Fruit fly (Drosophila melanogaster) whole organism, pupa: ENCODE measurements around the gene CG4098.
A peak's percentile ranks its signal among the peaks of the same experiment; 100 is the strongest.

Experiments
- CG10348 ChIP-seq: fragments of 200-800 bp; sonication (Bioruptor generic); IDR thresholded peaks from 2 replicates; pipeline ENCODE4 v1.3.6; 2022; ENCODE audit warnings: missing biosample characterization, missing genetic modification characterization
- CG12605 ChIP-seq: fragments of 200-800 bp; sonication (Bioruptor generic); IDR thresholded peaks from 2 replicates; pipeline ENCODE4 v1.3.6; 2022; ENCODE audit warnings: missing biosample characterization, missing genetic modification characterization
- CG13204 ChIP-seq: fragments of 200-800 bp; sonication (Bioruptor generic); optimal IDR thresholded peaks from 2 replicates; lab custom pipeline; 2018; ENCODE audit warnings: missing biosample characterization, mild to moderate bottlenecking, missing genetic modification characterization, moderate library complexity
- CG14655 ChIP-seq: fragments of 200-800 bp; sonication (Bioruptor generic); optimal IDR thresholded peaks from 3 replicates; lab custom pipeline; 2017; ENCODE audit warnings: mild to moderate bottlenecking, missing biosample characterization, missing genetic modification reagents, missing genetic modification characterization
- CG15710 ChIP-seq: fragments of 200-800 bp; sonication (Bioruptor generic); optimal IDR thresholded peaks from 2 replicates; lab custom pipeline; 2018; ENCODE audit warnings: missing biosample characterization, mild to moderate bottlenecking, missing genetic modification characterization, moderate library complexity
- CG17806 ChIP-seq: fragments of 200-800 bp; sonication (Bioruptor generic); optimal IDR thresholded peaks from 2 replicates; lab custom pipeline; 2018; ENCODE audit warnings: missing biosample characterization, mild to moderate bottlenecking, missing genetic modification characterization, moderate library complexity
- CG32121 ChIP-seq: fragments of 200-800 bp; sonication (Bioruptor generic); IDR thresholded peaks from 2 replicates; pipeline ENCODE4 v1.3.6; 2022; ENCODE audit warnings: missing biosample characterization, missing genetic modification characterization
- CG34367 ChIP-seq: fragments of 200-800 bp; sonication (Bioruptor generic); optimal IDR thresholded peaks from 2 replicates; lab custom pipeline; 2018; ENCODE audit warnings: missing biosample characterization, mild to moderate bottlenecking, missing genetic modification characterization
- CG4496 ChIP-seq: fragments of 200-800 bp; sonication (Bioruptor generic); IDR thresholded peaks from 3 replicates; pipeline ENCODE4 v1.3.6; 2022; ENCODE audit warnings: missing biosample characterization, missing genetic modification characterization
- CG8159 ChIP-seq: fragments of 200-800 bp; sonication (Bioruptor generic); optimal IDR thresholded peaks from 3 replicates; lab custom pipeline; 2018; ENCODE audit warnings: missing biosample characterization, mild to moderate bottlenecking, missing genetic modification characterization, moderate library complexity
- CG8301 ChIP-seq: fragments of 200-800 bp; sonication (Bioruptor generic); optimal IDR thresholded peaks from 2 replicates; lab custom pipeline; 2018; ENCODE audit warnings: missing biosample characterization, mild to moderate bottlenecking, missing genetic modification characterization
- CG9948 ChIP-seq: fragments of 200-800 bp; sonication (Bioruptor generic); optimal IDR thresholded peaks from 2 replicates; lab custom pipeline; 2018; ENCODE audit warnings: missing biosample characterization, mild to moderate bottlenecking, missing genetic modification characterization, moderate library complexity
- D1 ChIP-seq: fragments of 200-800 bp; sonication (Bioruptor generic); optimal IDR thresholded peaks from 2 replicates; lab custom pipeline; 2018; ENCODE audit warnings: missing biosample characterization, mild to moderate bottlenecking, missing genetic modification characterization, moderate library complexity
- EcR ChIP-seq: fragments of 200-800 bp; sonication (Bioruptor generic); optimal IDR thresholded peaks from 3 replicates; lab custom pipeline; 2019; ENCODE audit warnings: missing biosample characterization, missing genetic modification characterization, mild to moderate bottlenecking, moderate library complexity, missing genetic modification reagents
- Ets98B ChIP-seq: fragments of 200-800 bp; sonication (Bioruptor generic); IDR thresholded peaks from 2 replicates; pipeline ENCODE4 v1.3.6; 2022; ENCODE audit warnings: missing biosample characterization, missing genetic modification characterization
- Pif1A ChIP-seq: fragments of 200-800 bp; sonication (Bioruptor generic); optimal IDR thresholded peaks from 3 replicates; lab custom pipeline; 2016; ENCODE audit warnings: missing biosample characterization, missing genetic modification characterization
- Pif1B ChIP-seq: fragments of 200-800 bp; sonication (Bioruptor generic); optimal IDR thresholded peaks from 3 replicates; lab custom pipeline; 2016; ENCODE audit warnings: missing biosample characterization, missing genetic modification characterization
- Snoo ChIP-seq: fragments of 200-800 bp; sonication (Bioruptor generic); optimal IDR thresholded peaks from 3 replicates; lab custom pipeline; 2017; ENCODE audit warnings: missing biosample characterization, mild to moderate bottlenecking, missing genetic modification characterization, inconsistent platforms
- fd96Ca ChIP-seq: fragments of 200-800 bp; sonication (Bioruptor generic); IDR thresholded peaks from 3 replicates; pipeline ENCODE4 v1.3.6; 2022; ENCODE audit warnings: missing biosample characterization, missing genetic modification characterization
- gl ChIP-seq: fragments of 200-800 bp; sonication (Bioruptor generic); optimal IDR thresholded peaks from 2 replicates; lab custom pipeline; 2018; ENCODE audit warnings: missing biosample characterization, mild to moderate bottlenecking, missing genetic modification characterization
- rn ChIP-seq: fragments of 200-800 bp; sonication (Bioruptor generic); IDR thresholded peaks from 2 replicates; pipeline ENCODE4 v1.3.6; 2022; ENCODE audit warnings: missing biosample characterization, missing genetic modification characterization

The CG4098 gene

dm6 chr3L:16571739-16572063 is 37.4 kb downstream of the CG4098 start:
- TF ChIP-seq CG15710 (no peak), CG12605 (GFP tag; lab: Robert Waterston, UW) (no peak), CG32121 (no peak), CG17806 (tag; lab: Kevin White, UChicago) (no peak), CG13204 (no peak), EcR (GFP tag; lab: Kevin White, UChicago) (no peak), CG8159 (tag; lab: Kevin White, UChicago) (no peak), CG9948 (tag; lab: Kevin White, UChicago) (no peak), CG34367 (tag; lab: Kevin White, UChicago) (no peak), D1 (tag; lab: Kevin White, UChicago) (no peak), CG14655 (GFP tag; lab: Kevin White, UChicago) (no peak), Pif1A (no peak), Ets98B (GFP tag; lab: Robert Waterston, UW) (no peak), Pif1B (no peak), Snoo (no peak), CG8301 (no peak), rn (GFP tag; lab: Robert Waterston, UW) (no peak), fd96Ca (GFP tag; lab: Robert Waterston, UW) (no peak)
- TF ChIP-seq, all 21 proteins: peak for 0

DNA sequence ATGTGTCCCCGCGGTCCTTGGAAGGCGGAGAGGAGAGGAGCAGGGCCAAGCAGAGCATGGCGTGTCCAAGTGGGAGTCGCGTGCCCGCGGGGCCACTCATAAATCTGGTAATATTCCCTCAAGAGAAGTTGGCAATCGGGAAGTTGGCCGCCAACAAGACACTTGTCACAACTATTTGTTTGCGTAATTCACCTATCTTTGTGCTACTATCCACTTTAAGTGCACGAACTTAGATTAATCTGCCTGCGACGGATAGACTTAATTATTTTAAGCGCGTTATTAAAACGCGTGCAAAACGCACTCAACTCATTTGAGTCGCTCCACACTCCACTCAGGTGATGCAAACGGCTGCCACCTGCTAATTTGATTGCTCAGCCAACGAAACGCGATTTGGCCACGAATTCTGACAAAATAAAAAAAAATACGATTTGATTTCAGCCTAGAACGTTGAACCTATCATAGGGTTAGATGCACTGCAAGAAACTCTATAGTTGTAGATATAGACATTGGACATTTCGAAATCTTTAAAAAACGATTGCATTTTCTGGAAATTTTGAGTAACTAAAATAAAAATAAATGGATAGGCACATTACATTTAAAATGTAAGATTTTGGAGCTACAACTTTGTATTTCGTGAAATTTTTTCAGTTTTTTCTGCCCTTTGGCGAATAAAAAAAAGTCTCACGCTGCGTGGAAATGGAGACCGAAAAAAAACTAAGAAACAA is 38.0 kb downstream of the CG4098 start:
- TF ChIP-seq Pif1A (no peak), CG14655 (GFP tag; lab: Kevin White, UChicago) (no peak), CG4496 (GFP tag; lab: Robert Waterston, UW) (0 out of 3 replicates have a peak, but pooled peaks have one; percentile 6), CG10348 (GFP tag; lab: Robert Waterston, UW) (no peak), CG9948 (tag; lab: Kevin White, UChicago) (no peak), CG17806 (tag; lab: Kevin White, UChicago) (no peak), CG8301 (peak; percentile 7)

dm6 chr3L:16569456-16569855 is 39.7 kb downstream of the CG4098 start:
- TF ChIP-seq CG12605 (GFP tag; lab: Robert Waterston, UW) (no peak), CG8159 (tag; lab: Kevin White, UChicago) (no peak), Ets98B (GFP tag; lab: Robert Waterston, UW) (no peak)

- TF ChIP-seq CG14655 (GFP tag; lab: Kevin White, UChicago) (peak; percentile 16), Ets98B (GFP tag; lab: Robert Waterston, UW) (no peak), Pif1A (no peak), D1 (tag; lab: Kevin White, UChicago) (no peak), CG32121 (0 out of 2 replicates have a peak, but pooled peaks have one; percentile 20)
These were observed 41.7 kb downstream of the CG4098 start for dm6 chr3L:16567495-16567894.

dm6 chr3L:16566700-16567221 is 42.4 kb downstream of the CG4098 start, which contains the start of gene UQCR-6.4L:
UQCR-6.4L (plus strand) TSS chr3L:16566750.
- TF ChIP-seq gl (tag; lab: Kevin White, UChicago) (no peak), CG4496 (GFP tag; lab: Robert Waterston, UW) (no peak), Pif1A (no peak), CG32121 (no peak), fd96Ca (GFP tag; lab: Robert Waterston, UW) (no peak), EcR (GFP tag; lab: Kevin White, UChicago) (no peak), CG14655 (GFP tag; lab: Kevin White, UChicago) (no peak)

DNA sequence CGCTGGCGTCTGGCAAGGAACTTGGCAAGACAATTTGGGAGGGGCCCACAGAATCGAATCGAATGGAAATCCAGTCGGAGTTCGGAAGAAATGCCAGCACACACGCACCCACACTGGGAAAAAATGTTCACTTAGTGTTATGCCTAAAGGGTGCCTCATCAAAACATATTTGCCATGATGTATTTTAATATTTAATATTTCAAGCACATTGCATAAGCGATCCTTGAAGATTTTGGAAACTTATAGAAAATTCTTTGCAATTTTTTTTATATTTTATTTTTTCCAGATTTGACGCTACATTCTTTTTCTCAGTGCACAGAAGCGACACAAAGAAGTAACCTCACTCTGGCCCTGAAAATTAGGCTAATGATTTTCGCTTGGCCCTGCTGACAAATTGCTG is 43.1 kb downstream of the CG4098 start:
- TF ChIP-seq Ets98B (GFP tag; lab: Robert Waterston, UW) (no peak), CG12605 (GFP tag; lab: Robert Waterston, UW) (no peak), CG8301 (no peak), CG4496 (GFP tag; lab: Robert Waterston, UW) (no peak), rn (GFP tag; lab: Robert Waterston, UW) (no peak), CG15710 (no peak), EcR (GFP tag; lab: Kevin White, UChicago) (no peak), D1 (tag; lab: Kevin White, UChicago) (no peak), gl (tag; lab: Kevin White, UChicago) (no peak), Pif1B (no peak), CG10348 (GFP tag; lab: Robert Waterston, UW) (no peak), CG32121 (no peak), CG13204 (no peak), CG17806 (tag; lab: Kevin White, UChicago) (no peak), CG14655 (GFP tag; lab: Kevin White, UChicago) (no peak), CG8159 (tag; lab: Kevin White, UChicago) (no peak)
- TF ChIP-seq, all 21 proteins: peak for 0

dm6 chr3L:16563361-16563760 is 45.8 kb downstream of the CG4098 start:
- TF ChIP-seq CG10348 (GFP tag; lab: Robert Waterston, UW) (no peak), Pif1B (no peak), CG32121 (no peak), Pif1A (no peak), Ets98B (GFP tag; lab: Robert Waterston, UW) (no peak), CG8159 (tag; lab: Kevin White, UChicago) (no peak), gl (tag; lab: Kevin White, UChicago) (no peak), rn (GFP tag; lab: Robert Waterston, UW) (no peak), CG14655 (GFP tag; lab: Kevin White, UChicago) (no peak), Snoo (no peak), fd96Ca (GFP tag; lab: Robert Waterston, UW) (no peak), CG13204 (no peak), CG12605 (GFP tag; lab: Robert Waterston, UW) (no peak), EcR (GFP tag; lab: Kevin White, UChicago) (no peak), CG15710 (no peak)
